Worm (Caenorhabditis elegans) whole organism, young adult: ENCODE data around the gene sre-52.

Experiments used
- B0019.2 ChIP-seq: fragments of 200-800 bp; sonication (Bioruptor generic); conservative IDR thresholded peaks from 2 replicates; pipeline ENCODE4 v1.3.6; 2022; ENCODE audit warnings: missing genetic modification reagents, missing genetic modification characterization, missing compliant biosample characterization
- F33H1.4 ChIP-seq: fragments of 200-800 bp; sonication (Bioruptor generic); IDR thresholded peaks from 2 replicates; pipeline ENCODE4 v1.3.6; 2022; ENCODE audit warnings: missing genetic modification reagents, missing genetic modification characterization, missing compliant biosample characterization
- F37B4.10 ChIP-seq: fragments of 200-800 bp; sonication (Bioruptor generic); IDR thresholded peaks from 2 replicates; pipeline ENCODE4 v1.3.6; 2022; ENCODE audit warnings: missing genetic modification characterization, missing compliant biosample characterization
- F49E8.2 ChIP-seq: sonication (generic microtip); optimal IDR thresholded peaks from 3 replicates; lab custom pipeline; 2017; ENCODE audit warnings: missing genetic modification characterization, mild to moderate bottlenecking, missing compliant biosample characterization, antibody characterized with exemption, moderate library complexity; ENCODE audit not compliant: insufficient read depth
- F57A8.1 ChIP-seq: fragments of 200-800 bp; sonication (Bioruptor generic); optimal IDR thresholded peaks from 2 replicates; lab custom pipeline; 2018; ENCODE audit warnings: mild to moderate bottlenecking, missing genetic modification characterization, moderate library complexity, missing compliant biosample characterization
- K11D2.4 ChIP-seq: fragments of 200-800 bp; sonication (Bioruptor generic); IDR thresholded peaks from 2 replicates; pipeline ENCODE4 v1.3.6; 2022; ENCODE audit warnings: missing genetic modification reagents, missing genetic modification characterization, missing compliant biosample characterization
- T07F8.4 ChIP-seq: sonication (generic microtip); optimal IDR thresholded peaks from 2 replicates; lab custom pipeline; 2016; ENCODE audit warnings: mild to moderate bottlenecking, missing genetic modification characterization, moderate library complexity, missing compliant biosample characterization
- Y53G8AR.9 ChIP-seq: fragments of 200-800 bp; sonication (Bioruptor generic); conservative IDR thresholded peaks from 2 replicates; pipeline ENCODE4 v1.3.6; 2022; ENCODE audit warnings: missing genetic modification reagents, missing genetic modification characterization, missing compliant biosample characterization
- Y67H2A.10 ChIP-seq: fragments of 200-800 bp; sonication (Bioruptor generic); conservative IDR thresholded peaks from 2 replicates; pipeline ENCODE4 v1.3.6; 2022; ENCODE audit warnings: missing genetic modification reagents, missing genetic modification characterization, missing compliant biosample characterization
- Y95B8A.8 ChIP-seq: fragments of 200-800 bp; sonication (Bioruptor generic); IDR thresholded peaks from 2 replicates; pipeline ENCODE4 v1.3.6; 2022; ENCODE audit warnings: missing genetic modification reagents, missing genetic modification characterization, missing compliant biosample characterization
- athp-1 ChIP-seq: sonication (generic microtip); optimal IDR thresholded peaks from 2 replicates; lab custom pipeline; 2017; ENCODE audit warnings: mild to moderate bottlenecking, missing genetic modification characterization, missing compliant biosample characterization
- attf-6 ChIP-seq: fragments of 200-800 bp; sonication (Bioruptor generic); IDR thresholded peaks from 2 replicates; pipeline ENCODE4 v1.3.6; 2022; ENCODE audit warnings: missing genetic modification reagents, missing genetic modification characterization, missing compliant biosample characterization
- ccch-3 ChIP-seq: fragments of 200-800 bp; sonication (Bioruptor generic); optimal IDR thresholded peaks from 2 replicates; lab custom pipeline; 2018; ENCODE audit warnings: mild to moderate bottlenecking, missing genetic modification characterization, missing compliant biosample characterization
- cebp-1 ChIP-seq, 2 experiments: fragments of 200-800 bp in 1 of 2; sonication (Bioruptor generic) in 1 of 2; sonication (generic microtip) in 1 of 2; IDR thresholded peaks in 1 of 2; optimal IDR thresholded peaks in 1 of 2; 2 replicates each; pipeline versions ENCODE4 v1.3.6 to Lab custom; 2017 to 2022; ENCODE audit warnings: missing compliant biosample characterization in 2 of 2, missing genetic modification characterization in 2 of 2, mild to moderate bottlenecking in 1 of 2, missing genetic modification reagents in 1 of 2, moderate library complexity in 1 of 2
- cebp-2 ChIP-seq: fragments of 200-800 bp; sonication (Bioruptor generic); IDR thresholded peaks from 2 replicates; pipeline ENCODE4 v1.3.6; 2022; ENCODE audit warnings: missing genetic modification characterization, missing compliant biosample characterization
- die-1 ChIP-seq: sonication (generic microtip); optimal IDR thresholded peaks from 2 replicates; lab custom pipeline; 2016; ENCODE audit warnings: missing genotype, mild to moderate bottlenecking, missing genetic modification characterization, missing compliant biosample characterization
- dox-1 ChIP-seq: fragments of 200-800 bp; sonication (Bioruptor generic); IDR thresholded peaks from 2 replicates; pipeline ENCODE4 v1.3.6; 2022; ENCODE audit warnings: missing genetic modification reagents, missing genetic modification characterization, missing compliant biosample characterization
- dpff-1 ChIP-seq: sonication (generic microtip); optimal IDR thresholded peaks from 2 replicates; lab custom pipeline; 2017; ENCODE audit warnings: mild to moderate bottlenecking, missing genetic modification characterization, missing compliant biosample characterization
- dpl-1 ChIP-seq: fragments of 150-350 bp; optimal IDR thresholded peaks from 2 replicates; lab custom pipeline; 2014; ENCODE audit warnings: missing biosample characterization, missing genetic modification reagents, missing genetic modification characterization
- efl-1 ChIP-seq: fragments of 150-350 bp; optimal IDR thresholded peaks from 2 replicates; lab custom pipeline; 2014; ENCODE audit warnings: missing biosample characterization, missing genetic modification reagents, missing genetic modification characterization
- egl-44 ChIP-seq: fragments of 200-800 bp; sonication (Bioruptor generic); IDR thresholded peaks from 2 replicates; pipeline ENCODE4 v1.3.6; 2022; ENCODE audit warnings: missing genetic modification reagents, missing genetic modification characterization, missing compliant biosample characterization
- egrh-3 ChIP-seq: fragments of 200-800 bp; sonication (Bioruptor generic); IDR thresholded peaks from 2 replicates; pipeline ENCODE4 v1.3.6; 2022; ENCODE audit warnings: missing genetic modification reagents, missing genetic modification characterization, missing compliant biosample characterization
- gei-17 ChIP-seq: fragments of 200-800 bp; sonication (Bioruptor generic); optimal IDR thresholded peaks from 2 replicates; lab custom pipeline; 2018; ENCODE audit warnings: mild to moderate bottlenecking, missing genetic modification characterization, missing compliant biosample characterization
- hmg-1.2 ChIP-seq: fragments of 200-800 bp; sonication (Bioruptor generic); IDR thresholded peaks from 2 replicates; pipeline ENCODE4 v1.3.6; 2022; ENCODE audit warnings: missing genetic modification reagents, missing genetic modification characterization, missing compliant biosample characterization
- hmg-20 ChIP-seq: fragments of 200-800 bp; sonication (Bioruptor generic); IDR thresholded peaks from 2 replicates; pipeline ENCODE4 v1.3.6; 2022; ENCODE audit warnings: missing genetic modification reagents, missing genetic modification characterization, missing compliant biosample characterization
- let-607 ChIP-seq, 2 experiments: fragments of 200-800 bp in 1 of 2; sonication (Bioruptor generic) in 1 of 2; sonication (generic microtip) in 1 of 2; optimal IDR thresholded peaks; 2 replicates each; lab custom pipeline; 2016 to 2018; ENCODE audit warnings: mild to moderate bottlenecking in 2 of 2, missing compliant biosample characterization in 2 of 2, missing genetic modification characterization in 2 of 2, moderate library complexity in 2 of 2, missing genotype in 1 of 2
- lin-40 ChIP-seq: sonication (generic microtip); optimal IDR thresholded peaks from 2 replicates; lab custom pipeline; 2016; ENCODE audit warnings: missing genetic modification characterization, mild to moderate bottlenecking, missing compliant biosample characterization, missing genotype, missing genetic modification reagents
- lsy-27 ChIP-seq: sonication (generic microtip); optimal IDR thresholded peaks from 2 replicates; lab custom pipeline; 2017; ENCODE audit warnings: missing genetic modification characterization, mild to moderate bottlenecking, missing compliant biosample characterization, antibody characterized with exemption, missing genotype, borderline replicate concordance; ENCODE audit not compliant: insufficient read depth
- nhr-27 ChIP-seq: fragments of 200-800 bp; sonication (Bioruptor generic); optimal IDR thresholded peaks from 2 replicates; lab custom pipeline; 2018; ENCODE audit warnings: mild to moderate bottlenecking, missing genetic modification characterization, moderate library complexity, missing compliant biosample characterization
- nhr-80 ChIP-seq: sonication (generic microtip); optimal IDR thresholded peaks from 2 replicates; lab custom pipeline; 2016; ENCODE audit warnings: missing genetic modification characterization, missing compliant biosample characterization
- rec-8 ChIP-seq, 2 experiments: sonication (generic microtip); optimal IDR thresholded peaks; 2 replicates each; lab custom pipeline; 2016; ENCODE audit warnings: mild to moderate bottlenecking in 2 of 2, missing genetic modification characterization in 2 of 2, missing genetic modification reagents in 2 of 2, missing genotype in 2 of 2, missing biosample characterization in 1 of 2, missing compliant biosample characterization in 1 of 2, moderate library complexity in 1 of 2
- sdz-38 ChIP-seq: sonication (generic microtip); optimal IDR thresholded peaks from 2 replicates; lab custom pipeline; 2016; ENCODE audit warnings: missing genotype, missing genetic modification characterization, missing compliant biosample characterization
- somi-1 ChIP-seq: fragments of 200-800 bp; sonication (Bioruptor generic); optimal IDR thresholded peaks from 2 replicates; lab custom pipeline; 2018; ENCODE audit warnings: mild to moderate bottlenecking, missing genetic modification characterization, missing compliant biosample characterization
- tbp1 ChIP-seq: fragments of 200-800 bp; sonication (Bioruptor generic); optimal IDR thresholded peaks from 2 replicates; lab custom pipeline; 2018; ENCODE audit warnings: mild to moderate bottlenecking, missing genetic modification characterization, missing compliant biosample characterization
- ztf-22 ChIP-seq: fragments of 200-800 bp; sonication (Bioruptor generic); optimal IDR thresholded peaks from 2 replicates; lab custom pipeline; 2018; ENCODE audit warnings: mild to moderate bottlenecking, missing genetic modification characterization, moderate library complexity, missing compliant biosample characterization
- ztf-25 ChIP-seq: fragments of 200-800 bp; sonication (Bioruptor generic); IDR thresholded peaks from 2 replicates; pipeline ENCODE4 v1.3.6; 2022; ENCODE audit warnings: missing genetic modification reagents, missing genetic modification characterization, missing compliant biosample characterization

Gene sre-52

ce11 chrII:12346289-12346989 lies 10.9 kb downstream of the sre-52 start:
- TF ChIP-seq dpff-1 (no peak), B0019.2 (no peak), ccch-3 (no peak), sdz-38 (no peak), athp-1 (no peak), T07F8.4 (tag; lab: Kevin White, UChicago) (no peak), Y53G8AR.9 (GFP tag; lab: Robert Waterston, UW) (no peak), rec-8 (tag; optimal IDR thresholded peaks at IDR 0.05; lab: Kevin White, UChicago) (no peak), dox-1 (no peak), tbp1 (GFP tag; lab: Kevin White, UChicago) (no peak), hmg-20 (no peak), gei-17 (GFP tag; lab: Kevin White, UChicago) (no peak)
- TF ChIP-seq, all 124 proteins: peak for 0

- TF ChIP-seq egrh-3 (GFP tag; lab: Robert Waterston, UW) = no peak
- TF ChIP-seq hmg-1.2 (GFP tag; lab: Robert Waterston, UW) = peak; percentile 72
Measured at ce11 chrII:12348957-12349356, 13.4 kb downstream of the sre-52 start.

ce11 chrII:12349866-12350265 lies 14.3 kb downstream of the sre-52 start:
- TF ChIP-seq let-607 (tag; optimal IDR thresholded peaks at IDR 0.05; lab: Kevin White, UChicago) (no peak), dpl-1 (no peak), F49E8.2 (tag; lab: Kevin White, UChicago) (no peak), efl-1 (no peak), Y95B8A.8 (GFP tag; lab: Robert Waterston, UW) (no peak), lin-40 (tag; lab: Kevin White, UChicago) (no peak), cebp-1 (GFP tag; IDR thresholded peaks at IDR 0.05; lab: Robert Waterston, UW) (no peak), cebp-1 (tag; optimal IDR thresholded peaks at IDR 0.05; lab: Kevin White, UChicago) (peak; percentile 4), nhr-80 (peak; percentile 45), attf-6 (GFP tag; lab: Robert Waterston, UW) (no peak), cebp-2 (no peak), F33H1.4 (no peak), lsy-27 (tag; lab: Kevin White, UChicago) (no peak), egl-44 (GFP tag; lab: Robert Waterston, UW) (no peak), die-1 (no peak)

DNA sequence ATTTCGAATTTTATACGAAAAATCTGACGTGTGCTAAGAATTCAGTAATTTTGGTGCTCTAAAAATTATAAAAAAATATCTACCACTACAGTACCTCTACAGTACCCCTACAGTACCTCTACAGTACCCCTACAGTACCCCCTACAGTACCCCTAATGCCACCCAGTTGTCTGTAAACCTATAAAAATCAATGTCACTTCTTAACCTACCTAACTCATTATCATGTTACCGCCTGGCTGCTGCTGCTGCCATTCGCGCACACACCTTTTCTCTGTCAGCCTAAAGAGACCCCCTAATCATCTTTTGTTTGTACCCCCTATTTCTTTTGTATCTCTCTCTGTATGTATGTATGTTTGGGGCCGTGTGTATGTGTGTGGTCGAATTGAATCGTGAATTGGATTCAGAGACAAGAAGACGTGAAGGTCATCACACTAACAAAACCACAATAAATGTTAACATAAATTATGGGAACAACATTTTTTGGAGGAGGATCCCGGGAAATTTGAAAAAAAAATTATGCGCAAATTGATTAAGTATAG lies 15.3 kb downstream of the sre-52 start:
- TF ChIP-seq ztf-22 (no peak), ztf-25 (GFP tag; lab: Robert Waterston, UW) (no peak), F57A8.1 (GFP tag; lab: Kevin White, UChicago) (no peak), nhr-27 (tag; lab: Kevin White, UChicago) (no peak), F37B4.10 (no peak), somi-1 (GFP tag; lab: Kevin White, UChicago) (no peak), Y67H2A.10 (GFP tag; lab: Robert Waterston, UW) (no peak), K11D2.4 (GFP tag; lab: Robert Waterston, UW) (no peak)
